Worm (Caenorhabditis elegans) whole organism, early embryonic: ENCODE results near the gene Y41E3.19.

Experiments
- aly-1 ChIP-seq: sonication (generic microtip); optimal IDR thresholded peaks from 2 replicates; lab custom pipeline; 2016; ENCODE audit warnings: missing genetic modification characterization, missing compliant biosample characterization
- ama-1 ChIP-seq: fragments of 150-350 bp; optimal IDR thresholded peaks from 2 replicates; lab custom pipeline; 2014
- ceh-13 ChIP-seq: fragments of 200-800 bp; sonication (Bioruptor generic); optimal IDR thresholded peaks from 2 replicates; lab custom pipeline; 2018; ENCODE audit warnings: mild to moderate bottlenecking, missing genetic modification characterization, missing compliant biosample characterization
- ceh-36 ChIP-seq: sonication (generic microtip); optimal IDR thresholded peaks from 2 replicates; lab custom pipeline; 2016; ENCODE audit warnings: missing genetic modification characterization, inconsistent platforms, missing compliant biosample characterization
- ets-7 ChIP-seq: sonication (generic microtip); optimal IDR thresholded peaks from 2 replicates; lab custom pipeline; 2016; ENCODE audit warnings: missing genotype, missing genetic modification characterization, missing compliant biosample characterization
- flt-1 ChIP-seq: fragments of 200-800 bp; sonication (Bioruptor generic); IDR thresholded peaks from 2 replicates; pipeline ENCODE4 v1.3.6; 2022; ENCODE audit warnings: missing genetic modification characterization, missing compliant biosample characterization
- hmbx-1 ChIP-seq: sonication (generic microtip); optimal IDR thresholded peaks from 2 replicates; lab custom pipeline; 2016; ENCODE audit warnings: mild to moderate bottlenecking, missing genetic modification characterization, missing compliant biosample characterization
- hmg-4 ChIP-seq: fragments of 200-800 bp; sonication (Bioruptor generic); optimal IDR thresholded peaks from 2 replicates; lab custom pipeline; 2018; ENCODE audit warnings: mild to moderate bottlenecking, missing genetic modification characterization, missing compliant biosample characterization
- tra-4 ChIP-seq: sonication (generic microtip); optimal IDR thresholded peaks from 2 replicates; lab custom pipeline; 2017; ENCODE audit warnings: missing genetic modification characterization, missing compliant biosample characterization

- TF ChIP-seq ceh-36 (tag; lab: Kevin White, UChicago) (no peak), ceh-13 (GFP tag; lab: Kevin White, UChicago) (no peak), flt-1 (GFP tag; lab: Robert Waterston, UW) (no peak), tra-4 (tag; lab: Kevin White, UChicago) (no peak), aly-1 (tag; lab: Kevin White, UChicago) (no peak), ama-1 (lab: Kevin White, UChicago) (no peak), hmg-4 (GFP tag; lab: Kevin White, UChicago) (no peak), hmbx-1 (no peak), ets-7 (no peak)
These were observed 43.6 kb upstream of the Y41E3.19 start for ce11 chrIV:15012154-15012892.
